Fruit fly (Drosophila melanogaster) whole organism, prepupa: ENCODE measurements around the gene Atat.
A peak's percentile ranks its signal among the peaks of the same experiment; 100 is the strongest.

Experiments
- Blimp-1 ChIP-seq: fragments of 200-800 bp; sonication (Bioruptor generic); optimal IDR thresholded peaks from 3 replicates; lab custom pipeline; 2017; ENCODE audit warnings: missing biosample characterization, missing genetic modification characterization, mild to moderate bottlenecking, moderate library complexity, missing genetic modification reagents
- CG10631 ChIP-seq: fragments of 200-800 bp; sonication (Bioruptor generic); optimal IDR thresholded peaks from 2 replicates; lab custom pipeline; 2016; ENCODE audit warnings: missing biosample characterization, missing genetic modification characterization
- CG11294 ChIP-seq: fragments of 200-800 bp; sonication (Bioruptor generic); IDR thresholded peaks from 2 replicates; pipeline ENCODE4 v1.3.6; 2022; ENCODE audit warnings: missing biosample characterization, missing genetic modification characterization
- CG11902 ChIP-seq: fragments of 200-800 bp; sonication (Bioruptor generic); optimal IDR thresholded peaks from 3 replicates; lab custom pipeline; 2016; ENCODE audit warnings: missing biosample characterization, missing genetic modification characterization
- CG15336 ChIP-seq: fragments of 200-800 bp; sonication (Bioruptor generic); IDR thresholded peaks from 2 replicates; pipeline ENCODE4 v1.3.6; 2022; ENCODE audit warnings: missing biosample characterization, missing genetic modification characterization
- CG3032 ChIP-seq: fragments of 200-800 bp; optimal IDR thresholded peaks from 2 replicates; lab custom pipeline; 2019; ENCODE audit warnings: missing biosample characterization, mild to moderate bottlenecking, missing genetic modification characterization, moderate library complexity
- CG31627 ChIP-seq: fragments of 200-800 bp; sonication (Bioruptor generic); optimal IDR thresholded peaks from 3 replicates; lab custom pipeline; 2016; ENCODE audit warnings: missing biosample characterization, missing genetic modification characterization
- CG32006 ChIP-seq: fragments of 200-800 bp; sonication (Bioruptor generic); optimal IDR thresholded peaks from 3 replicates; lab custom pipeline; 2017; ENCODE audit warnings: missing biosample characterization, mild to moderate bottlenecking, missing genetic modification characterization
- CG3919 ChIP-seq: fragments of 200-800 bp; sonication (Bioruptor generic); optimal IDR thresholded peaks from 3 replicates; lab custom pipeline; 2016; ENCODE audit warnings: missing biosample characterization, missing genetic modification characterization
- CG4318 ChIP-seq: fragments of 200-800 bp; sonication (Bioruptor generic); optimal IDR thresholded peaks from 3 replicates; lab custom pipeline; 2017; ENCODE audit warnings: missing biosample characterization, mild to moderate bottlenecking, missing genetic modification characterization
- CG6276 ChIP-seq: fragments of 200-800 bp; sonication (Bioruptor generic); optimal IDR thresholded peaks from 2 replicates; lab custom pipeline; 2017; ENCODE audit warnings: missing biosample characterization, mild to moderate bottlenecking, missing genetic modification characterization
- CG6808 ChIP-seq: fragments of 200-800 bp; sonication (Bioruptor generic); optimal IDR thresholded peaks from 3 replicates; lab custom pipeline; 2017; ENCODE audit warnings: missing biosample characterization, missing genetic modification characterization, mild to moderate bottlenecking, moderate library complexity, missing genetic modification reagents
- CG6854 ChIP-seq: fragments of 200-800 bp; sonication (Bioruptor generic); optimal IDR thresholded peaks from 2 replicates; lab custom pipeline; 2017; ENCODE audit warnings: missing biosample characterization, mild to moderate bottlenecking, missing genetic modification characterization
- CG7368 ChIP-seq: fragments of 200-800 bp; sonication (Bioruptor generic); optimal IDR thresholded peaks from 3 replicates; lab custom pipeline; 2016; ENCODE audit warnings: missing biosample characterization, missing genetic modification characterization
- CG8119 ChIP-seq: fragments of 200-800 bp; sonication (Bioruptor generic); IDR thresholded peaks from 3 replicates; pipeline ENCODE4 v1.3.6; 2022; ENCODE audit warnings: missing biosample characterization, missing genetic modification characterization
- CG8632 ChIP-seq: fragments of 200-800 bp; sonication (Bioruptor generic); optimal IDR thresholded peaks from 3 replicates; lab custom pipeline; 2016; ENCODE audit warnings: missing biosample characterization, missing genetic modification characterization
- CG9139 ChIP-seq: fragments of 200-800 bp; sonication (Bioruptor generic); optimal IDR thresholded peaks from 3 replicates; lab custom pipeline; 2017; ENCODE audit warnings: missing biosample characterization, mild to moderate bottlenecking, missing genetic modification characterization
- Eip78C ChIP-seq: fragments of 200-800 bp; sonication (Bioruptor generic); peaks from one replicate; lab custom pipeline; 2016; ENCODE audit warnings: missing biosample characterization, missing genetic modification characterization
- Eip93F ChIP-seq: fragments of 200-800 bp; sonication (Bioruptor generic); optimal IDR thresholded peaks from 2 replicates; lab custom pipeline; 2016; ENCODE audit warnings: missing biosample characterization, mild to moderate bottlenecking, missing genetic modification characterization
- Ets21C ChIP-seq: fragments of 200-800 bp; sonication (Bioruptor generic); optimal IDR thresholded peaks from 3 replicates; lab custom pipeline; 2016; ENCODE audit warnings: missing biosample characterization, missing genetic modification characterization
- Hr39 ChIP-seq: fragments of 200-800 bp; sonication (Bioruptor generic); optimal IDR thresholded peaks from 2 replicates; lab custom pipeline; 2016; ENCODE audit warnings: missing biosample characterization, missing genetic modification characterization
- Lpt ChIP-seq: fragments of 200-800 bp; sonication (Bioruptor generic); optimal IDR thresholded peaks from 3 replicates; lab custom pipeline; 2016; ENCODE audit warnings: missing biosample characterization, missing genetic modification characterization
- Met ChIP-seq: fragments of 200-800 bp; sonication (Bioruptor generic); optimal IDR thresholded peaks from 3 replicates; lab custom pipeline; 2016; ENCODE audit warnings: missing biosample characterization, missing genetic modification characterization
- OdsH ChIP-seq: fragments of 200-800 bp; sonication (Bioruptor generic); optimal IDR thresholded peaks from 3 replicates; lab custom pipeline; 2016; ENCODE audit warnings: missing biosample characterization, missing genetic modification characterization
- Smox ChIP-seq: fragments of 200-800 bp; sonication (Bioruptor generic); optimal IDR thresholded peaks from 3 replicates; lab custom pipeline; 2016; ENCODE audit warnings: missing biosample characterization, missing genetic modification characterization
- Sox102F ChIP-seq: fragments of 200-800 bp; sonication (Bioruptor generic); optimal IDR thresholded peaks from 2 replicates; lab custom pipeline; 2016; ENCODE audit warnings: missing biosample characterization, mild to moderate bottlenecking, missing genetic modification characterization
- Sox14 ChIP-seq: fragments of 200-800 bp; sonication (Bioruptor generic); optimal IDR thresholded peaks from 3 replicates; lab custom pipeline; 2016; ENCODE audit warnings: missing biosample characterization, missing genetic modification characterization
- Sox15 ChIP-seq: fragments of 200-800 bp; sonication (Bioruptor generic); optimal IDR thresholded peaks from 3 replicates; lab custom pipeline; 2016; ENCODE audit warnings: missing biosample characterization, missing genetic modification characterization
- achi ChIP-seq: fragments of 200-800 bp; sonication (Bioruptor generic); optimal IDR thresholded peaks from 3 replicates; lab custom pipeline; 2016; ENCODE audit warnings: missing biosample characterization, missing genetic modification characterization
- acj6 ChIP-seq: fragments of 200-800 bp; sonication (Bioruptor generic); optimal IDR thresholded peaks from 3 replicates; lab custom pipeline; 2016; ENCODE audit warnings: missing biosample characterization, missing genetic modification characterization
- cyc ChIP-seq: fragments of 200-800 bp; sonication (Bioruptor generic); optimal IDR thresholded peaks from 3 replicates; lab custom pipeline; 2016; ENCODE audit warnings: missing biosample characterization, missing genetic modification characterization
- dac ChIP-seq: fragments of 200-800 bp; sonication (Bioruptor generic); optimal IDR thresholded peaks from 2 replicates; lab custom pipeline; 2017; ENCODE audit warnings: missing biosample characterization, mild to moderate bottlenecking, missing genetic modification characterization
- eg ChIP-seq: fragments of 200-800 bp; sonication (Bioruptor generic); IDR thresholded peaks from 3 replicates; pipeline ENCODE4 v1.3.6; 2022; ENCODE audit warnings: missing biosample characterization, missing genetic modification characterization
- esn ChIP-seq: fragments of 200-800 bp; sonication (Bioruptor generic); optimal IDR thresholded peaks from 2 replicates; lab custom pipeline; 2016; ENCODE audit warnings: missing biosample characterization, mild to moderate bottlenecking, missing genetic modification characterization, moderate library complexity
- fd59A ChIP-seq: fragments of 200-800 bp; sonication (Bioruptor generic); optimal IDR thresholded peaks from 2 replicates; lab custom pipeline; 2017; ENCODE audit warnings: missing biosample characterization, mild to moderate bottlenecking, missing genetic modification characterization, missing genetic modification reagents
- fd85E ChIP-seq: fragments of 200-800 bp; sonication (Bioruptor generic); optimal IDR thresholded peaks from 3 replicates; lab custom pipeline; 2016; ENCODE audit warnings: missing biosample characterization, missing genetic modification characterization
- fkh ChIP-seq: fragments of 200-800 bp; sonication (Bioruptor generic); optimal IDR thresholded peaks from 3 replicates; lab custom pipeline; 2017; ENCODE audit warnings: missing biosample characterization, mild to moderate bottlenecking, missing genetic modification characterization, moderate library complexity
- lz ChIP-seq: fragments of 200-800 bp; sonication (Bioruptor generic); optimal IDR thresholded peaks from 3 replicates; lab custom pipeline; 2016; ENCODE audit warnings: missing biosample characterization, missing genetic modification characterization
- net ChIP-seq: fragments of 200-800 bp; sonication (Bioruptor generic); optimal IDR thresholded peaks from 3 replicates; lab custom pipeline; 2016; ENCODE audit warnings: missing biosample characterization, missing genetic modification characterization
- pdm3 ChIP-seq: fragments of 200-800 bp; sonication (Bioruptor generic); optimal IDR thresholded peaks from 3 replicates; lab custom pipeline; 2016; ENCODE audit warnings: missing biosample characterization, missing genetic modification characterization
- ss ChIP-seq, 2 experiments: fragments of 200-800 bp; sonication (Bioruptor generic); optimal IDR thresholded peaks; 2 replicates in 1 of 2; 3 replicates in 1 of 2; lab custom pipeline; 2017 to 2018; ENCODE audit warnings: mild to moderate bottlenecking in 2 of 2, missing biosample characterization in 2 of 2, missing genetic modification characterization in 2 of 2, moderate library complexity in 1 of 2
- svp ChIP-seq: fragments of 200-800 bp; sonication (Bioruptor generic); peaks from one replicate; lab custom pipeline; 2016; ENCODE audit warnings: missing biosample characterization, missing genetic modification characterization
- topi ChIP-seq: fragments of 200-800 bp; sonication (Bioruptor generic); optimal IDR thresholded peaks from 3 replicates; lab custom pipeline; 2016; ENCODE audit warnings: missing biosample characterization, missing genetic modification characterization
- vri ChIP-seq: fragments of 200-800 bp; sonication (Bioruptor generic); optimal IDR thresholded peaks from 3 replicates; lab custom pipeline; 2016; ENCODE audit warnings: missing biosample characterization, mild to moderate bottlenecking, missing genetic modification characterization

The Atat gene

DNA sequence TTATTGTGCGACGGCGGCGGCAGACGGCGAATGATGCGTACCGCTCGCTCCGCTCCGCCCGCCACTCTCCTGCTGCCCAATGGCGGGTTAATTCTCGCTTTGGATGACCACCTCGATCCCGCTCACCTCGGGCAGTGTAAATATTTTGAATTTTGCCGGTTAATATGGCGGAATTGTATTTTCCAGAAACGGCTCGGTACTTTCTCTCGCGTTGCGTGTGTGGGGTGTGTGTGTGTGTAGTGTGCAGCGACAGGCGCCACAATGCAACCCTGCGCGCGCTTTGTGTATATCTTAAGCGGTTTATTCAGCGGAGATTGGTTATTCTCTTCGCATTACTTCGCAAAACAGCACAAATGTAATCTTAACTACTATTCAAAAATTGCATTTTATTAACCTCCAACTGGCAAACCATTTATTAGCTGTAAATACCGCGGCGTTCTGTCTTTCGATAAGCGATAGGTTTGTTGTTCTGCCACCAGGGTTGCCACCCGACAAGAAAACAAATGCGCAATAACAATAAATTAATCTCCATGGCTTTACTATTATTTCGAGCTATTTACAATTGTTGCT is 29.3 kb upstream of the Atat start, which contains the start of the genes phol and CG3552:
TSS of gene phol (minus strand) at position 463 of the 570 bp plus-strand sequence.
TSS of gene CG3552 (plus strand) at position 500 of the 570 bp plus-strand sequence.
- TF ChIP-seq Ets21C (peak; percentile 8), Hr39 (GFP tag; lab: Kevin White, UChicago) (peak; percentile 2), CG11902 (GFP tag; lab: Kevin White, UChicago) (no peak), eg (GFP tag; lab: Robert Waterston, UW) (no peak), Eip78C (GFP tag; lab: Kevin White, UChicago) (peak; percentile 71), achi (GFP tag; lab: Kevin White, UChicago) (no peak), Lpt (GFP tag; lab: Kevin White, UChicago) (no peak), Sox15 (GFP tag; lab: Kevin White, UChicago) (no peak), Blimp-1 (GFP tag; lab: Kevin White, UChicago) (peak; percentile 10), CG6808 (peak; percentile 18), fkh (GFP tag; lab: Kevin White, UChicago) (peak; percentile 24), esn (GFP tag; lab: Kevin White, UChicago) (peak; percentile 27), fd59A (GFP tag; lab: Kevin White, UChicago) (no peak), ss (GFP tag; optimal IDR thresholded peaks at IDR 0.05; lab: Kevin White, UChicago) (peak in 1 of 2 experiments; percentile 27), Sox14 (GFP tag; lab: Kevin White, UChicago) (peak; percentile 72), net (GFP tag; lab: Kevin White, UChicago) (no peak), CG11294 (GFP tag; lab: Robert Waterston, UW) (no peak), CG6276 (GFP tag; lab: Kevin White, UChicago) (no peak), acj6 (GFP tag; lab: Kevin White, UChicago) (no peak), Smox (no peak)

DNA sequence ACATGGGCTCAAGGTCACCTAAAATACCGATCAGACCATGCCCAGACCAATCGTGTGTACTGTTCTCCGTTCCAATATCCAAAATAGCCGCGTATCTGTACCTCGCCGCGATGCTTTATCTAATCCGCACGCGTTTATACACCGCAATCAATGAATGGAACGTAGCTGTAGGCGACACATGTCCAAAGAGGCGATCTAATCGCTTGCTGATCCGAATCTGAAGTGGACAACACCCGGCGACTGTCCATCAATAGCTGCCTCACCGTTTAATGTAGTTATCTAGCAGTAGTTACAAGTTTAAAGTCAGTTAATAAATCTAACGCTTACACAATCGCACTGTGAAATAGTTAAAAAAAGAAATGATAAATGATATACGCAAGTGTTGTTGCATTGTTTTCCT is 25.9 kb upstream of the Atat start:
- no peak for TF ChIP-seq CG9139 (GFP tag; lab: Kevin White, UChicago)
- no peak for TF ChIP-seq CG6808
- no peak for TF ChIP-seq svp (GFP tag; lab: Kevin White, UChicago)
- no peak for TF ChIP-seq topi (GFP tag; lab: Kevin White, UChicago)
- no peak for TF ChIP-seq Sox15 (GFP tag; lab: Kevin White, UChicago)
- no peak for TF ChIP-seq fkh (GFP tag; lab: Kevin White, UChicago)
- no peak for TF ChIP-seq CG32006 (GFP tag; lab: Kevin White, UChicago)
- TF ChIP-seq CG3919 (GFP tag; lab: Kevin White, UChicago), result no peak
- no peak for TF ChIP-seq CG31627 (GFP tag; lab: Kevin White, UChicago)
- no peak for TF ChIP-seq vri
- TF ChIP-seq CG8119 (GFP tag; lab: Robert Waterston, UW), result no peak
- no peak for TF ChIP-seq lz (GFP tag; lab: Kevin White, UChicago)
- no peak for TF ChIP-seq cyc
- TF ChIP-seq CG4318 (GFP tag; lab: Kevin White, UChicago), result no peak
- no peak for TF ChIP-seq Hr39 (GFP tag; lab: Kevin White, UChicago)
- no peak for TF ChIP-seq Eip78C (GFP tag; lab: Kevin White, UChicago)
- no peak for TF ChIP-seq CG7368 (GFP tag; lab: Kevin White, UChicago)
- TF ChIP-seq CG6276 (GFP tag; lab: Kevin White, UChicago), result no peak
- TF ChIP-seq Lpt (GFP tag; lab: Kevin White, UChicago), result no peak

DNA sequence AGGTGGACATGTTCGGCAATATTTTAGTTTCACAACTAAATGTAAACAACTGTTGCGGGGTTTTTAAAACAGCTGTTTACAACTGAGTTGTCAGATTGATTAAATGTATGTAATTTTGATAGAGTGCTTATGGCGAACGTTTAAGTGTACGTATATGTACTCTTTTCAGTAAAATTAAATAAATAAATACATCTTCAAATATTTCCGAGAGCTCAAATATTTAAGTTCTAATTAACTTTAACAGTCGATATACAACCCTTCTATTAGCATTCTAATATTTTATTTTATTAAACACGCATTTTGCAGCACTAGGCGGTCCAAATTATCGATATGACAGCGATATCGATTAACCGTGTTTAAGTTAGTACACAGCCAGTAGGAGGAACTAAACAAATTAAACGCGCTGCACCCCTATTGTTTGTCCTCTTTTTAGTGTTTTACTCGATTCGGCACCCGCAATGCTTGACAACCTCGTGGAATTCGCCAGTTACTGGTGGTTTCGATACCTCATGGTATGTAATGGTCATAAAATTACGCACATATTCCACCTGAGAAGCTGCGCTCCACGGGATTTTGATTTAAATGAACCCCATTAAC is 25.1 kb upstream of the Atat start, which contains the start of the genes CG3448 and ghi:
TSS of gene CG3448 (minus strand) at position 51 of the 597 bp plus-strand sequence.
TSS of gene ghi (plus strand) at position 355 of the 597 bp plus-strand sequence.
- TF ChIP-seq CG8119 (GFP tag; lab: Robert Waterston, UW) (no peak), CG3032 (tag; lab: Kevin White, UChicago) (peak; percentile 70), acj6 (GFP tag; lab: Kevin White, UChicago) (peak; percentile 58), CG10631 (no peak), Sox102F (GFP tag; lab: Kevin White, UChicago) (no peak), OdsH (no peak), Met (peak; percentile 63), CG8632 (GFP tag; lab: Kevin White, UChicago) (peak; percentile 9), dac (no peak), CG11294 (GFP tag; lab: Robert Waterston, UW) (no peak), lz (GFP tag; lab: Kevin White, UChicago) (peak; percentile 61), Eip93F (peak; percentile 64), Blimp-1 (GFP tag; lab: Kevin White, UChicago) (peak; percentile 25), pdm3 (GFP tag; lab: Kevin White, UChicago) (no peak), net (GFP tag; lab: Kevin White, UChicago) (peak; percentile 47), CG6854 (GFP tag; lab: Kevin White, UChicago) (peak; percentile 22), Hr39 (GFP tag; lab: Kevin White, UChicago) (peak; percentile 28), CG4318 (GFP tag; lab: Kevin White, UChicago) (no peak), Sox15 (GFP tag; lab: Kevin White, UChicago) (no peak), Sox14 (GFP tag; lab: Kevin White, UChicago) (peak; percentile 30), CG15336 (GFP tag; lab: Robert Waterston, UW) (0 out of 2 replicates have a peak, but pooled peaks have one; percentile 25), CG6276 (GFP tag; lab: Kevin White, UChicago) (no peak), fd85E (peak; percentile 22), CG31627 (GFP tag; lab: Kevin White, UChicago) (peak; percentile 23), topi (GFP tag; lab: Kevin White, UChicago) (peak; percentile 55)
